Worm (Caenorhabditis elegans) whole organism, young adult: ENCODE results near the gene pho-12.

Source experiments
- B0261.1 ChIP-seq: sonication (generic microtip); optimal IDR thresholded peaks from 2 replicates; lab custom pipeline; 2016; ENCODE audit warnings: mild to moderate bottlenecking, missing genetic modification characterization, moderate library complexity, missing compliant biosample characterization
- B0336.3 ChIP-seq: fragments of 200-800 bp; sonication (Bioruptor generic); IDR thresholded peaks from 2 replicates; pipeline ENCODE4 v1.3.6; 2022; ENCODE audit warnings: missing genetic modification characterization, missing compliant biosample characterization
- F23B12.7 ChIP-seq: sonication (generic microtip); optimal IDR thresholded peaks from 2 replicates; lab custom pipeline; 2017; ENCODE audit warnings: missing genetic modification characterization, mild to moderate bottlenecking, missing compliant biosample characterization, antibody characterized with exemption, moderate library complexity; ENCODE audit not compliant: insufficient read depth
- F37B4.10 ChIP-seq: fragments of 200-800 bp; sonication (Bioruptor generic); IDR thresholded peaks from 2 replicates; pipeline ENCODE4 v1.3.6; 2022; ENCODE audit warnings: missing genetic modification characterization, missing compliant biosample characterization
- F39B2.1 ChIP-seq: fragments of 200-800 bp; sonication (Bioruptor generic); IDR thresholded peaks from 2 replicates; pipeline ENCODE4 v1.3.6; 2022; ENCODE audit warnings: missing genetic modification reagents, missing genetic modification characterization, missing compliant biosample characterization
- F49E8.2 ChIP-seq: sonication (generic microtip); optimal IDR thresholded peaks from 3 replicates; lab custom pipeline; 2017; ENCODE audit warnings: missing genetic modification characterization, mild to moderate bottlenecking, missing compliant biosample characterization, antibody characterized with exemption, moderate library complexity; ENCODE audit not compliant: insufficient read depth
- F57A8.1 ChIP-seq: fragments of 200-800 bp; sonication (Bioruptor generic); optimal IDR thresholded peaks from 2 replicates; lab custom pipeline; 2018; ENCODE audit warnings: mild to moderate bottlenecking, missing genetic modification characterization, moderate library complexity, missing compliant biosample characterization
- T07F8.4 ChIP-seq: sonication (generic microtip); optimal IDR thresholded peaks from 2 replicates; lab custom pipeline; 2016; ENCODE audit warnings: mild to moderate bottlenecking, missing genetic modification characterization, moderate library complexity, missing compliant biosample characterization
- Y67H2A.10 ChIP-seq: fragments of 200-800 bp; sonication (Bioruptor generic); conservative IDR thresholded peaks from 2 replicates; pipeline ENCODE4 v1.3.6; 2022; ENCODE audit warnings: missing genetic modification reagents, missing genetic modification characterization, missing compliant biosample characterization
- ama-1 ChIP-seq, 3 experiments: fragments of 150-350 bp in 1 of 3; sonication (generic microtip) in 2 of 3; optimal IDR thresholded peaks; 2 replicates each; lab custom pipeline; 2014 to 2018; ENCODE audit warnings: missing biosample characterization in 2 of 3, missing genetic modification characterization in 2 of 3, missing genetic modification reagents in 2 of 3
- attf-3 ChIP-seq: fragments of 200-800 bp; sonication (Bioruptor generic); conservative IDR thresholded peaks from 2 replicates; pipeline ENCODE4 v1.3.6; 2022; ENCODE audit warnings: missing genetic modification reagents, missing genetic modification characterization, missing compliant biosample characterization
- attf-6 ChIP-seq: fragments of 200-800 bp; sonication (Bioruptor generic); IDR thresholded peaks from 2 replicates; pipeline ENCODE4 v1.3.6; 2022; ENCODE audit warnings: missing genetic modification reagents, missing genetic modification characterization, missing compliant biosample characterization
- cebp-2 ChIP-seq: fragments of 200-800 bp; sonication (Bioruptor generic); IDR thresholded peaks from 2 replicates; pipeline ENCODE4 v1.3.6; 2022; ENCODE audit warnings: missing genetic modification characterization, missing compliant biosample characterization
- ceh-40 ChIP-seq: fragments of 200-800 bp; sonication (Bioruptor generic); IDR thresholded peaks from 2 replicates; pipeline ENCODE4 v1.3.6; 2022; ENCODE audit warnings: missing genetic modification characterization, missing compliant biosample characterization
- ceh-79 ChIP-seq: sonication (generic microtip); optimal IDR thresholded peaks from 2 replicates; lab custom pipeline; 2017; ENCODE audit warnings: mild to moderate bottlenecking, missing genetic modification characterization, missing compliant biosample characterization
- egl-44 ChIP-seq: fragments of 200-800 bp; sonication (Bioruptor generic); IDR thresholded peaks from 2 replicates; pipeline ENCODE4 v1.3.6; 2022; ENCODE audit warnings: missing genetic modification reagents, missing genetic modification characterization, missing compliant biosample characterization
- gei-17 ChIP-seq: fragments of 200-800 bp; sonication (Bioruptor generic); optimal IDR thresholded peaks from 2 replicates; lab custom pipeline; 2018; ENCODE audit warnings: mild to moderate bottlenecking, missing genetic modification characterization, missing compliant biosample characterization
- hlh-12 ChIP-seq: sonication (generic microtip); optimal IDR thresholded peaks from 2 replicates; lab custom pipeline; 2016; ENCODE audit warnings: missing genetic modification characterization, missing compliant biosample characterization
- hmg-20 ChIP-seq: fragments of 200-800 bp; sonication (Bioruptor generic); IDR thresholded peaks from 2 replicates; pipeline ENCODE4 v1.3.6; 2022; ENCODE audit warnings: missing genetic modification reagents, missing genetic modification characterization, missing compliant biosample characterization
- lin-26 ChIP-seq: fragments of 200-800 bp; sonication (Bioruptor generic); IDR thresholded peaks from 2 replicates; pipeline ENCODE4 v1.3.6; 2022; ENCODE audit warnings: missing genetic modification reagents, missing genetic modification characterization, missing compliant biosample characterization
- lin-54 ChIP-seq: fragments of 200-800 bp; sonication (Bioruptor generic); optimal IDR thresholded peaks from 2 replicates; lab custom pipeline; 2018; ENCODE audit warnings: mild to moderate bottlenecking, missing genetic modification characterization, missing compliant biosample characterization
- madf-10 ChIP-seq: sonication (generic microtip); optimal IDR thresholded peaks from 2 replicates; lab custom pipeline; 2016; ENCODE audit warnings: mild to moderate bottlenecking, missing genetic modification characterization, missing compliant biosample characterization
- madf-3 ChIP-seq: fragments of 200-800 bp; sonication (Bioruptor generic); IDR thresholded peaks from 2 replicates; pipeline ENCODE4 v1.3.6; 2022; ENCODE audit warnings: missing genetic modification reagents, missing genetic modification characterization, missing compliant biosample characterization
- madf-8 ChIP-seq: fragments of 200-800 bp; sonication (Bioruptor generic); conservative IDR thresholded peaks from 2 replicates; pipeline ENCODE4 v1.3.6; 2022; ENCODE audit warnings: missing genetic modification reagents, missing genetic modification characterization, missing compliant biosample characterization
- nfya-2 ChIP-seq: fragments of 200-800 bp; sonication (Bioruptor generic); IDR thresholded peaks from 2 replicates; pipeline ENCODE4 v1.3.6; 2022; ENCODE audit warnings: missing genetic modification reagents, missing genetic modification characterization, missing compliant biosample characterization
- nfyb-1 ChIP-seq: fragments of 200-800 bp; sonication (Bioruptor generic); IDR thresholded peaks from 2 replicates; pipeline ENCODE4 v1.3.6; 2022; ENCODE audit warnings: missing genetic modification reagents, missing genetic modification characterization, missing compliant biosample characterization
- nhr-80 ChIP-seq: sonication (generic microtip); optimal IDR thresholded peaks from 2 replicates; lab custom pipeline; 2016; ENCODE audit warnings: missing genetic modification characterization, missing compliant biosample characterization
- pha-4 ChIP-seq: fragments of 150-350 bp; sonication (generic microtip); optimal IDR thresholded peaks from 2 replicates; lab custom pipeline; 2014; ENCODE audit warnings: missing biosample characterization, missing genetic modification reagents, missing genetic modification characterization
- rcor-1 ChIP-seq: fragments of 200-800 bp; sonication (Bioruptor generic); IDR thresholded peaks from 2 replicates; pipeline ENCODE4 v1.3.6; 2022; ENCODE audit warnings: missing genetic modification reagents, missing genetic modification characterization, missing compliant biosample characterization
- tbx-9 ChIP-seq: sonication (generic microtip); optimal IDR thresholded peaks from 2 replicates; lab custom pipeline; 2016; ENCODE audit warnings: borderline replicate concordance, missing genetic modification characterization, inconsistent platforms, missing compliant biosample characterization
- tlf-1 ChIP-seq: fragments of 200-800 bp; sonication (Bioruptor generic); optimal IDR thresholded peaks from 2 replicates; lab custom pipeline; 2018; ENCODE audit warnings: mild to moderate bottlenecking, missing genetic modification characterization, missing compliant biosample characterization
- unc-130 ChIP-seq: sonication (generic microtip); optimal IDR thresholded peaks from 2 replicates; lab custom pipeline; 2016; ENCODE audit warnings: missing genetic modification reagents, missing genetic modification characterization, missing compliant biosample characterization
- ztf-18 ChIP-seq: sonication (generic microtip); optimal IDR thresholded peaks from 2 replicates; lab custom pipeline; 2016; ENCODE audit warnings: missing genotype, mild to moderate bottlenecking, missing genetic modification characterization, missing compliant biosample characterization
- ztf-25 ChIP-seq: fragments of 200-800 bp; sonication (Bioruptor generic); IDR thresholded peaks from 2 replicates; pipeline ENCODE4 v1.3.6; 2022; ENCODE audit warnings: missing genetic modification reagents, missing genetic modification characterization, missing compliant biosample characterization
- ztf-26 ChIP-seq: sonication (generic microtip); optimal IDR thresholded peaks from 2 replicates; lab custom pipeline; 2017; ENCODE audit warnings: missing genetic modification characterization, missing compliant biosample characterization
- ztf-28 ChIP-seq: fragments of 200-800 bp; sonication (Bioruptor generic); IDR thresholded peaks from 2 replicates; pipeline ENCODE4 v1.3.6; 2022; ENCODE audit warnings: missing genetic modification reagents, missing genetic modification characterization, missing compliant biosample characterization

Gene pho-12

DNA sequence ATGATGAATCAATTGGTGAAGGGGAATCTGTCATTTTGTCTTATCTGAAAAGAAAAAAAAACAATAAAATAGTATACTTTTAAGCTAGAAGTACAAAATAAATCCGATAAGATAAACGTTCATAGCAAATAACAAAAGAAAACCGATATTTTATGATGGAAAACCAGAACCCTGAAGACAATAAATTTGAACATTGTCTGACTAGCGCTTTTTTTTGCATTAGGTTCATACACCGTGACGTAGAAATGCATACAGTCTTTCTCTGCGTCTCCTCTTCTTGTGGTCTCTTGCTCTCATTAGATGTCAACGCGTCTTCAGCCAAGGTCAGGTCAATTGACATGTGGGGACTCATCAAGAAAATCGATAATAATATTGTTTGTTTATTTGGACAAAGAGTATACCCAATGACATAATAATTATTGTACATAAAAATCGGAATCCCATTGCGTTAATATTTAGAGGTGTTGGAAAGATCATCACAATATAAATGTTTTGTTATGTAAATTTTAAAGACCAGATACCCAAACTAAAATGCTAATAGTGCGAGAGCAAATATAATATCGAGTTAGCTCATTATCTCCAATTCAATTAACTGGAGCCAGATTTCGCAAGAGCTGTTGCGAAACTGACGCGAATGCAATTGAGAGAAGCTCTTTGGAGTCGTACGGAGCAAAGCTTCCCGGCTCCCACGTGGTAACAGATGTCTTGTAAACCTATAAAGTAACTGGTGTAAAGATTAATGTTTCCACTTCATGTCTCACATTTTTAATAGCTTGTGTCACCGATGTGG is 20.7 kb upstream of the pho-12 start, which contains the start of gene dsh-2 (continued):
- TF ChIP-seq ama-1 (optimal IDR thresholded peaks at IDR 0.05; lab: Kevin White, UChicago): no peak
- no peak for TF ChIP-seq ama-1 (GFP tag; optimal IDR thresholded peaks at IDR 0.05; lab: Kevin White, UChicago)
- peak; percentile 49 for TF ChIP-seq nhr-80 (tag; lab: Kevin White, UChicago)

DNA sequence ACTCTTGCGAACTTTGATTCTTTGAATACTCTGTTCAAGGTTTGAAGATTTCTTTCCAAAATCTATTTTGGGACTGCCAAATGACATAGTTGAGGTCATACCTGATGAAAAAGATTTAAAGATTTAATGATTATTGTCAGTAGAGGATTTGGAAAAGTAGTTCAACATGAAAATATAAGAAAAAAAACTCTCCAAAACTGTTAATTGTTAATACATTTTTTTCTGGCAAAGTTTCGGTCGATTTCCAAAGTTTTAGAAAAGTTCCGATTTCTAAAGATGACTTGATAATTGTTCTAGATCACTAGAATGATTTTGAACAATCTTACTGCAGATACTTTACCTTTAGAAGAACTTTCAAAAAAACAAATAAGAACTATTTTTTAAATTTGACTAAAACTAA is 10.6 kb upstream of the pho-12 start, which contains the start of gene C27A2.7:
TSS of gene C27A2.7 (minus strand) at position 101 of the 400 bp plus-strand sequence.
- no peak for TF ChIP-seq madf-3 (GFP tag; lab: Robert Waterston, UW)
- TF ChIP-seq attf-3 (GFP tag; lab: Robert Waterston, UW): no peak
- TF ChIP-seq F39B2.1 (GFP tag; lab: Robert Waterston, UW): no peak
- no peak for TF ChIP-seq B0336.3
- TF ChIP-seq madf-10: no peak
- no peak for TF ChIP-seq ztf-28 (GFP tag; lab: Robert Waterston, UW)
- TF ChIP-seq nfya-2 (GFP tag; lab: Robert Waterston, UW): no peak
- TF ChIP-seq ztf-18 (tag; lab: Kevin White, UChicago): no peak
- no peak for TF ChIP-seq T07F8.4 (tag; lab: Kevin White, UChicago)

DNA sequence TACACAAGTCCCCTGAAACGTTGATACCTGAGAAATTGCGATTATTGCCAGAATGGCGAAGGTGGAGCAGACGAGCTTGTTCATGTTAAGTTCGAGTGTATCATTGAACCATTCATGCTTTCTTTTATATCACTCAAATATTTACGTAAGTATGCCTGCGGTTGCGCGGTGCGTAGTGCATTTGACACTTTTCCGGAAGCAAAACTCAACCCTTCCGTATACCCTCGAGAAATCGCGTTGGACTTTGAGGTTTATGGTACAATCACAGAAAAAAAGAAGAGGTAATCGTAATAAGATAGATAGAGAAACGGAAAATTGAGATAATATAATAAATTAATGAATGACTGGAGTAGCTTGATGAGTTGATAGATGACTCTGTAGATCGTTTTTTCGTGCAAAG is 8.9 kb upstream of the pho-12 start, which contains the start of gene idpb-2:
TSS of gene idpb-2 (minus strand) at position 101 of the 400 bp plus-strand sequence.
- TF ChIP-seq F57A8.1 (GFP tag; lab: Kevin White, UChicago) (no peak), B0336.3 (no peak), madf-8 (GFP tag; lab: Robert Waterston, UW) (no peak), tlf-1 (GFP tag; lab: Kevin White, UChicago) (no peak), F23B12.7 (no peak), lin-54 (GFP tag; lab: Kevin White, UChicago) (no peak), ztf-26 (tag; lab: Kevin White, UChicago) (no peak), F37B4.10 (no peak), hmg-20 (GFP tag; lab: Robert Waterston, UW) (no peak), Y67H2A.10 (GFP tag; lab: Robert Waterston, UW) (no peak), B0261.1 (tag; lab: Kevin White, UChicago) (no peak), attf-6 (no peak), unc-130 (GFP tag; lab: Kevin White, UChicago) (no peak), cebp-2 (GFP tag; lab: Robert Waterston, UW) (no peak)
- TF ChIP-seq, all 124 proteins: peak for 0

DNA sequence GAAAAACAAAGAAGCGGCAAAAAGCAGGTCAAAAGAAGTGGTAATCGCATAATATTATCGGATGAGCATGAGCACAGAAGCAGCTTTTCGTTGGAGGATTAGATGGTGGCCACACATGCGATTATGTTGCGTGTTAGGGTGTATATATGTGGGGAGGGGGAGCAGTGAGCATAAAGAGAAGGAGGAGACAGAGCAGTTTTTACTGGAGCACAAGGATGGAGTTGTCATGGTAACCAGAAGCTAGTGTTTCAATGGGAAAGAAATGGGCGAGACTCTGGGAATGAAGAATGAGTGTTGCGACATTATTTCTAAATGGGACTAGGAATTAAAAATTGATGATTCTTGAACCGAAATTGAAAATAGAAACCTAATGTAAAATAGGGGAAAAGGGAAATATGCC is 7.3 kb upstream of the pho-12 start, which contains the start of gene C27A2.8:
TSS of gene C27A2.8 (minus strand) at position 117 of the 400 bp plus-strand sequence.
- TF ChIP-seq rcor-1 (no peak), tbx-9 (no peak), hlh-12 (no peak), nfyb-1 (no peak), pha-4 (no peak), ceh-79 (tag; lab: Kevin White, UChicago) (no peak), lin-26 (GFP tag; lab: Robert Waterston, UW) (no peak), F49E8.2 (tag; lab: Kevin White, UChicago) (no peak), gei-17 (no peak), nfya-2 (GFP tag; lab: Robert Waterston, UW) (no peak), madf-8 (GFP tag; lab: Robert Waterston, UW) (no peak), ceh-40 (GFP tag; lab: Robert Waterston, UW) (no peak), egl-44 (GFP tag; lab: Robert Waterston, UW) (no peak), F57A8.1 (GFP tag; lab: Kevin White, UChicago) (no peak), ztf-25 (GFP tag; lab: Robert Waterston, UW) (no peak)
- TF ChIP-seq, all 124 proteins: peak for 0
